Fruit fly (Drosophila melanogaster): Measurements from ENCODE around the gene Alms1b.

The Alms1b gene

DNA sequence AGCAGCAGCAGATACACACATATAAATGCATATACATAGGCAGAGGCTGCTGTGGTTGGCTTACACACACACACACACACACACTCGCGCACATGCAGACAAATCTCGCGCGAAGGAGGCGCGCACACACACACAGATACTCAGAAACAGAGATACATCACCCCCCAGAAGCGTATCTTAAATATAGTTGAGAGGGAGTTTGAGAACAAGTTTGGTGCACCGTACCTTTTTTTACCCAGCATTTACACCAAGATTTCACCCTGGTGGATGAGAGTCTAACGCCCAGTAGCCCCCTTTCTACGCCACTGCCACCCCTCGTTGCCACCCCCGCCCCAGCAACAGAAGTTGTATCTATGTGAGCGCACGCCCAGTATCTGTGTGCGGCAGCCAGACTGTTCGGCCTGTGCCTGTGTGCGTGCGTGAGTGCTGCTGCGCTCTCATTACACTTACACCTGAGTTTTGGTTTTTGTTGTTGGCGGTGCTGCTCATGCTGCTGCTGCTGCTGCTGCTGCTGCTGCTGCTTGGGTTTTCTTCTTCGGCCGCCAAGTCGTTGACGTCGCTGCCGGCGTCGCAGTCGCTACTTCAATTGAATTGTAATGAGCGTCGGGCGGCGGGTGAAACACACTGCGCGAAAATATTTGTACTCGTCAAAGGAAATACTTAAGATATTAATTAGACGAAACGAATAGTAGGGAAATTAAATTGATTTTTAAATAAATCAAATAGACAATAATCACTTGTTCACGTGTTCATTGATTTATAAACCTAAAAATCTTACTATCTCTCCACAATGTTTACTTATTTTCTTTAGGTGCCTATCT lies 40.6 kb downstream of the Alms1b start (continued):
- TF ChIP-seq CG18599 (GFP tag; optimal IDR thresholded peaks at IDR 0.05) = peak; percentile 86
- no peak for TF ChIP-seq CG2129 (GFP tag; IDR thresholded peaks at IDR 0.05; ENCODE audit: partially characterized antibody)
- TF ChIP-seq CG16779 (GFP tag; IDR thresholded peaks at IDR 0.05) = peak; percentile 77
- TF ChIP-seq CG17361 (GFP tag; IDR thresholded peaks at IDR 0.05) = peak; percentile 77
- TF ChIP-seq Dfd (GFP tag; optimal IDR thresholded peaks at IDR 0.05) = no peak
- no peak for TF ChIP-seq CG33213 (GFP tag; optimal IDR thresholded peaks at IDR 0.05)
- peak; percentile 73 for TF ChIP-seq CG18619 (GFP tag; optimal IDR thresholded peaks at IDR 0.05)
- TF ChIP-seq CG9876 (GFP tag; optimal IDR thresholded peaks at IDR 0.05) = peak; percentile 28
- TF ChIP-seq CG13624 (GFP tag; optimal IDR thresholded peaks at IDR 0.05) = no peak
- no peak for TF ChIP-seq Eip74EF (GFP tag; optimal IDR thresholded peaks at IDR 0.05)
- no peak for TF ChIP-seq CG10431 (GFP tag; optimal IDR thresholded peaks at IDR 0.05)
- TF ChIP-seq pho (GFP tag; optimal IDR thresholded peaks at IDR 0.05) = no peak
- peak; percentile 66; the same call in 1 of the 2 replicates for TF ChIP-seq dimm (GFP tag; IDR thresholded peaks at IDR 0.05)
- peak; percentile 92 for TF ChIP-seq Rx (GFP tag; IDR thresholded peaks at IDR 0.05)
- TF ChIP-seq zen (tag; optimal IDR thresholded peaks at IDR 0.05) = peak; percentile 50
- TF ChIP-seq sens-2 (GFP tag; IDR thresholded peaks at IDR 0.05) = peak; percentile 87; the same call in 1 of the 2 replicates
- TF ChIP-seq dati (GFP tag; IDR thresholded peaks at IDR 0.05) = peak; percentile 82
- TF ChIP-seq Drgx (GFP tag; IDR thresholded peaks at IDR 0.05) = peak; percentile 93
- peak; percentile 76 for TF ChIP-seq CG17829 (tag; optimal IDR thresholded peaks at IDR 0.05)
- no peak for TF ChIP-seq sima (GFP tag; optimal IDR thresholded peaks at IDR 0.05)
- no peak for TF ChIP-seq Neu2 (GFP tag; optimal IDR thresholded peaks at IDR 0.05; ENCODE audit: borderline replicate concordance)
- TF ChIP-seq Nf-YC (tag; optimal IDR thresholded peaks at IDR 0.05) = peak; percentile 96
- TF ChIP-seq CG6689 (GFP tag; IDR thresholded peaks at IDR 0.05) = peak; percentile 90
- TF ChIP-seq dpn (GFP tag; optimal IDR thresholded peaks at IDR 0.05) = peak in 1 of 2 experiments; percentile 90
- TF ChIP-seq luna (GFP tag; optimal IDR thresholded peaks at IDR 0.05) = no peak
- TF ChIP-seq zf30C (GFP tag; optimal IDR thresholded peaks at IDR 0.05) = peak; percentile 81
- TF ChIP-seq CG8089 (GFP tag; optimal IDR thresholded peaks at IDR 0.05) = peak; percentile 59
- peak; percentile 13 for TF ChIP-seq Sox100B (GFP tag; optimal IDR thresholded peaks at IDR 0.05)
- peak; percentile 50 for TF ChIP-seq Hsf (GFP tag; optimal IDR thresholded peaks at IDR 0.05)
- peak; percentile 91 for TF ChIP-seq CG8765 (GFP tag; IDR thresholded peaks at IDR 0.05)
- TF ChIP-seq sna (GFP tag; IDR thresholded peaks at IDR 0.05; ENCODE audit: partially characterized antibody) = no peak
- no peak for TF ChIP-seq CG4282 (GFP tag; optimal IDR thresholded peaks at IDR 0.05)
- peak; percentile 41 for TF ChIP-seq Spps (tag; optimal IDR thresholded peaks at IDR 0.05)
- peak; percentile 50 for TF ChIP-seq CG7786 (GFP tag; optimal IDR thresholded peaks at IDR 0.05)
- TF ChIP-seq CG17186 (GFP tag; optimal IDR thresholded peaks at IDR 0.05) = peak; percentile 2
- peak; percentile 49 for TF ChIP-seq CG3281 (GFP tag; optimal IDR thresholded peaks at IDR 0.05)
- peak; percentile 66 for TF ChIP-seq kay (GFP tag; optimal IDR thresholded peaks at IDR 0.05)
- TF ChIP-seq CG3838 (GFP tag; optimal IDR thresholded peaks at IDR 0.05) = no peak
- peak; percentile 91 for TF ChIP-seq sisA (GFP tag; IDR thresholded peaks at IDR 0.05)
- TF ChIP-seq CG17385 (GFP tag; optimal IDR thresholded peaks at IDR 0.05) = peak; percentile 68
- TF ChIP-seq cato (GFP tag; optimal IDR thresholded peaks at IDR 0.05; ENCODE audit: borderline replicate concordance) = peak; percentile 70
- TF ChIP-seq corto (GFP tag; optimal IDR thresholded peaks at IDR 0.05) = no peak
- TF ChIP-seq chinmo (GFP tag; IDR thresholded peaks at IDR 0.05; ENCODE audit: partially characterized antibody) = peak; percentile 73; the same call in 1 of the 4 replicates
- peak; percentile 50 for TF ChIP-seq CG15011 (GFP tag; optimal IDR thresholded peaks at IDR 0.05)
- peak; percentile 68 for TF ChIP-seq CG6654 (GFP tag; optimal IDR thresholded peaks at IDR 0.05)
- TF ChIP-seq slp2 (GFP tag; optimal IDR thresholded peaks at IDR 0.05) = peak; percentile 13
- peak; percentile 69; the same call in 1 of the 2 replicates for TF ChIP-seq Doc2 (GFP tag; IDR thresholded peaks at IDR 0.05)
- TF ChIP-seq BtbVII (GFP tag; optimal IDR thresholded peaks at IDR 0.05) = peak; percentile 4
- TF ChIP-seq sob (GFP tag; IDR thresholded peaks at IDR 0.05) = peak; percentile 86
